Worm (Caenorhabditis elegans): ENCODE measurements around the gene suf-1.

Gene suf-1

DNA sequence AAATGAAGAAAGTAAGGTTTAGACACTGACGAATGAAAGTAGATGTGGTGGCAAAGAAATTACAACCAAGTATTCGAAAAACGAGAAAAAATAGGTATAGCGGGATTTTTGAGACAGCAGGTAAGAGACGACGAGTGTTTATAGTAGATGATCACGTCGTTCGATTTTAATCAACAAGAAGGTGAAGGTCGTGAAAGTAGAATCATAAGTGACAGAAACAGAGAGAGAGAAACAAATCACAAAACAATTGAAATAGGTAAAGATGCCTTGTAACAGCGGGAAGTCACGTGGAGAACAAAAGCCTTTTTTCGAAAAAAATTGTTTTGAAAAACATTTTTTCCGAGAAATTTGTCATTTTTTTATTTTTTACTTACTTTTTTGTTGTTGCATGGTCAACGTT is 26.4 kb downstream of the suf-1 start, which contains the start of gene T22C8.6:
T22C8.6 (minus strand) TSS at position 194 of the 400 bp plus-strand sequence.
- TF ChIP-seq snpc-4 (tag; optimal IDR thresholded peaks at IDR 0.05) (no peak), nhr-76 (tag; optimal IDR thresholded peaks at IDR 0.05) (no peak), M03D4.4 (tag; optimal IDR thresholded peaks at IDR 0.05) (no peak), flh-1 (GFP tag; optimal IDR thresholded peaks at IDR 0.05) (no peak), nhr-2 (tag; optimal IDR thresholded peaks at IDR 0.05) (no peak), hlh-1 (tag; optimal IDR thresholded peaks at IDR 0.05) (no peak), nhr-237 (tag; optimal IDR thresholded peaks at IDR 0.05) (no peak), unc-39 (tag; optimal IDR thresholded peaks at IDR 0.05) (no peak)

DNA sequence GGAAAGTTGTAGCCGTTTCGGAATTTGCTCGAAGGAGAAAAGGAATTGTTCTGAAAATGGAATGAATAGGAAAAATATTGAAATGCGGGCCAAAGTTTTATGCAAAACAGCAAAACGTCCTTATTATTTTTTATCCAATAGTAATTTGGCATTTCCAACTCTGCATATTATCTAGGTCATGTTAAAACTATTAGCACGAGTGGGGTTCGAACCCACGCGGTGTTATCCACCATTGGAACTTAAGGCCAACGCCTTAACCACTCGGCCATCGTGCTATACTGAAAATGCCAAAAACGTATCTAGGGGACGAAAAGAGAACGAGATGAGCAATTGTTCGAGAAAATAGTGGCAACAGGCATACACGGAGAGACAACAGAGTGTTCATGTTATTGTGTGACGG is 28.1 kb downstream of the suf-1 start:
- TF ChIP-seq blmp-1 (tag; optimal IDR thresholded peaks at IDR 0.05) (no peak), bed-3 (GFP tag; optimal IDR thresholded peaks at IDR 0.05) (no peak), lsy-2 (tag; optimal IDR thresholded peaks at IDR 0.05) (no peak), lin-13 (tag; optimal IDR thresholded peaks at IDR 0.05) (no peak), ceh-83 (GFP tag; optimal IDR thresholded peaks at IDR 0.05) (no peak), zip-8 (tag; optimal IDR thresholded peaks at IDR 0.05) (no peak), mep-1 (tag; optimal IDR thresholded peaks at IDR 0.05) (no peak), sptf-1 (tag; optimal IDR thresholded peaks at IDR 0.05) (no peak), flh-1 (GFP tag; optimal IDR thresholded peaks at IDR 0.05) (no peak), cnd-1 (tag; optimal IDR thresholded peaks at IDR 0.05) (no peak), nhr-237 (tag; optimal IDR thresholded peaks at IDR 0.05) (no peak), hlh-1 (tag; optimal IDR thresholded peaks at IDR 0.05) (no peak), mab-5 (tag; optimal IDR thresholded peaks at IDR 0.05) (no peak), ztf-11 (tag; optimal IDR thresholded peaks at IDR 0.05) (no peak)

DNA sequence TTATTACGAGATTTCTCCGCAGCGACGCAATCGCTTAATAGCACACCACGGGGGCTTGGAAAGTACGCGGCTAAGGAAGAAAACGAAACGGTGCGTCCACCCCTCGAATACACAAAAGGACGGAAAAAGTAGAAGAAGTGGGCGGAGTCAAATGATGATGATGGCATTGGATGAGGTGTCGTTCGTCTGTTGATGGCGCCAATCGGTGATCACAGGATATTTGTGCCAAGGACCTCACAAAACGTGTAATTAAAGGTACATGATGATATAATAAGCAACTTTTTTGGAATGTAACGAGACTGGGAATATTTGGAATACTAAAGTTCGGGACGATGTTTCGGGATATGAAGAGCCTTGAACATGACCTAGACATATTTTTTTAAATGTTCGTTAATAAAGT is 30.7 kb downstream of the suf-1 start, which contains the start of gene cutl-12:
cutl-12 (minus strand) TSS at position 101 of the 400 bp plus-strand sequence.
- TF ChIP-seq M03D4.4 (tag; optimal IDR thresholded peaks at IDR 0.05), result no peak
- TF ChIP-seq ham-2 (GFP tag; optimal IDR thresholded peaks at IDR 0.05), result no peak
- no peak for TF ChIP-seq blmp-1 (tag; optimal IDR thresholded peaks at IDR 0.05)
- no peak for TF ChIP-seq ceh-43 (GFP tag; optimal IDR thresholded peaks at IDR 0.05)

DNA sequence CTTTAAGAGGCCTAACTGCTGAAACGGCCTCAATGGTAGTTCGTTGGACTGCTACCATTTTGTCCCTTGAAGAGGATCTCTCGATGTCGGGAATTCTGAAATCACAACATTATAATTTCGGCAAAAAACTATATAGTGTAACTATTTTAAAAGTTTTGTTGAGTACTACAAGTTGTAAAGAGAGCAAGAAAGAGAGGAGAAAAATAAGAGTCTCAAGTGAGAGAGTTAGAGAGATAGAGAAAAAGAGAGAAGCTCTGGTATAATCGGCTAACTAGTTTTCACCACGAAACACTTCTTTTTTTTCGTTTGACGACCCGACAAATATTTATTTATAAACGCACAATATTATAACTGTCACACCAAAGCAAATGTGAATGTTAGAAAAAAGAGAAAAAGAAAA is 34.0 kb downstream of the suf-1 start, which contains the start of gene vab-9:
vab-9 (minus strand) TSS at position 101 of the 400 bp plus-strand sequence.
- TF ChIP-seq drap-1 (GFP tag; optimal IDR thresholded peaks at IDR 0.05) (no peak), flh-1 (GFP tag; optimal IDR thresholded peaks at IDR 0.05) (no peak), ces-1 (GFP tag; optimal IDR thresholded peaks at IDR 0.05) (peak; percentile 51)

DNA sequence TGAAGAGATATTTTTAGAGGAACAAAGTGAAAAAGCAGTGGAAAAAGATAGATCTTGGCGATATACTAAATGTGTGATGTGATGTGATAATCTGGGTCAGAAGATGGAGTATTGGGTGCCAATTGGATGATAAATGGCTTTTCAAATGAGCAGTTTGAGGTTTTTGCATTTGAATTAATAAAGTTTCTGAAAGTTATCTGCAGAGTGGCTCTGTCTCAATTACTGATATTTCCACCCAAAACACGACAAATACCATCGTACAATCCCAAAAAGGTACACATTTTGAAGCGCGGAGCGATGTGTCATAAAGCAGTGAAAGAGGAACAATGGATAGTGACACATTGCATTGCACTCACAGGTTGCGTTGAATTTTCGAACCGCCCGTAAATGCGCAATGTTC is 35.9 kb downstream of the suf-1 start:
- TF ChIP-seq M03D4.4 (tag; optimal IDR thresholded peaks at IDR 0.05), result no peak
- no peak for TF ChIP-seq ces-1 (GFP tag; optimal IDR thresholded peaks at IDR 0.05)
- no peak for TF ChIP-seq unc-62 (GFP tag; optimal IDR thresholded peaks at IDR 0.05)
- no peak for TF ChIP-seq pha-4 (tag; optimal IDR thresholded peaks at IDR 0.05)
- TF ChIP-seq ham-2 (GFP tag; optimal IDR thresholded peaks at IDR 0.05), result no peak
- no peak for TF ChIP-seq lsy-2 (tag; optimal IDR thresholded peaks at IDR 0.05)
- no peak for TF ChIP-seq ceh-43 (GFP tag; optimal IDR thresholded peaks at IDR 0.05)
- TF ChIP-seq mep-1 (tag; optimal IDR thresholded peaks at IDR 0.05), result no peak
- TF ChIP-seq elt-1 (tag; optimal IDR thresholded peaks at IDR 0.05; ENCODE audit: borderline replicate concordance, insufficient read depth), result no peak
- TF ChIP-seq nhr-76 (tag; optimal IDR thresholded peaks at IDR 0.05), result no peak
- TF ChIP-seq unc-120 (tag; optimal IDR thresholded peaks at IDR 0.05; ENCODE audit: poor library complexity, severe bottlenecking), result no peak
- no peak for TF ChIP-seq sptf-1 (tag; optimal IDR thresholded peaks at IDR 0.05)
- TF ChIP-seq nhr-237 (tag; optimal IDR thresholded peaks at IDR 0.05), result no peak
- no peak for TF ChIP-seq snpc-4 (tag; optimal IDR thresholded peaks at IDR 0.05)

DNA sequence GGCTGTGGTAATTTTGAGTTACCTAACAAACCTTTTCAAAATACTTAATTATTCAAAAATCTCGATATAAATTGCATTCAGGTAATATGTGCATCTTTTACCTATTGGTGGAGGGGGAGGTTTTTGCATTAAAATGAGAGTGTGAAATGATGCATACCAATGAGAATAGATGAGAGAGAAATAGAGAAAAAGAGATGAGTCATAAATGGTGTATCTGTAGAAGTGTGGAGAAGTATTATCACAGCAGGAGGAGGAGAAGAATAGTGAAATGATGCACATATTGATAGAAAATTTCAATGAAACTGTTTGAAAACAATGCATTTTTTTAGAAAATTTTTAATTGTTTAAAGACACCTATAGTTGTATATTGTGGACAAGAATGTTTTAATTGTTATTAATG is 36.9 kb downstream of the suf-1 start:
- no peak for TF ChIP-seq bed-3 (GFP tag; optimal IDR thresholded peaks at IDR 0.05)
- TF ChIP-seq unc-62 (GFP tag; optimal IDR thresholded peaks at IDR 0.05), result no peak
- TF ChIP-seq ceh-83 (GFP tag; optimal IDR thresholded peaks at IDR 0.05), result no peak
- no peak for TF ChIP-seq nhr-28 (tag; optimal IDR thresholded peaks at IDR 0.05)
- TF ChIP-seq flh-1 (GFP tag; optimal IDR thresholded peaks at IDR 0.05), result no peak
- TF ChIP-seq sem-2 (GFP tag; optimal IDR thresholded peaks at IDR 0.05), result no peak
- TF ChIP-seq ham-2 (GFP tag; optimal IDR thresholded peaks at IDR 0.05), result no peak
- no peak for TF ChIP-seq mep-1 (tag; optimal IDR thresholded peaks at IDR 0.05)
- TF ChIP-seq elt-1 (tag; optimal IDR thresholded peaks at IDR 0.05; ENCODE audit: borderline replicate concordance, insufficient read depth), result no peak
- no peak for TF ChIP-seq pha-4 (tag; optimal IDR thresholded peaks at IDR 0.05)
- no peak for TF ChIP-seq nhr-2 (tag; optimal IDR thresholded peaks at IDR 0.05)
- no peak for TF ChIP-seq lin-13 (tag; optimal IDR thresholded peaks at IDR 0.05)
- TF ChIP-seq ceh-39 (tag; optimal IDR thresholded peaks at IDR 0.05), result no peak
- TF ChIP-seq ceh-43 (GFP tag; optimal IDR thresholded peaks at IDR 0.05), result no peak
- TF ChIP-seq hlh-1 (tag; optimal IDR thresholded peaks at IDR 0.05), result no peak
- TF ChIP-seq nhr-12 (tag; optimal IDR thresholded peaks at IDR 0.05), result no peak
